Worm (Caenorhabditis elegans) whole organism, mixed stage, embryonic: ENCODE measurements around the gene C09E9.1.

Source experiments
- ces-1 ChIP-seq: fragments of 150-350 bp; optimal IDR thresholded peaks from 2 replicates; lab custom pipeline; 2014; ENCODE audit warnings: missing biosample characterization, missing genetic modification reagents, missing genetic modification characterization
- ham-2 ChIP-seq: fragments of 200-800 bp; sonication (Bioruptor generic); optimal IDR thresholded peaks from 2 replicates; lab custom pipeline; 2018; ENCODE audit warnings: mild to moderate bottlenecking, missing genetic modification characterization, missing compliant biosample characterization
- hlh-1 ChIP-seq: fragments of 150-350 bp; optimal IDR thresholded peaks from 2 replicates; lab custom pipeline; 2014; ENCODE audit warnings: missing biosample characterization, missing genetic modification reagents, missing genetic modification characterization
- lsy-2 ChIP-seq: fragments of 150-350 bp; optimal IDR thresholded peaks from 2 replicates; lab custom pipeline; 2014; ENCODE audit warnings: missing biosample characterization, missing genetic modification characterization
- mep-1 ChIP-seq: fragments of 150-350 bp; optimal IDR thresholded peaks from 2 replicates; lab custom pipeline; 2017; ENCODE audit warnings: missing biosample characterization, missing genetic modification reagents, missing genetic modification characterization, inconsistent platforms
- nhr-12 ChIP-seq: fragments of 150-350 bp; optimal IDR thresholded peaks from 2 replicates; lab custom pipeline; 2014; ENCODE audit warnings: missing biosample characterization, missing genetic modification characterization
- nhr-237 ChIP-seq: fragments of 150-350 bp; optimal IDR thresholded peaks from 2 replicates; lab custom pipeline; 2014; ENCODE audit warnings: missing biosample characterization, missing genetic modification characterization
- pha-4 ChIP-seq: fragments of 150-350 bp; optimal IDR thresholded peaks from 2 replicates; lab custom pipeline; 2018; ENCODE audit warnings: missing biosample characterization, missing genetic modification reagents, missing genetic modification characterization
- snpc-4 ChIP-seq: fragments of 150-350 bp; optimal IDR thresholded peaks from 2 replicates; lab custom pipeline; 2014; ENCODE audit warnings: missing biosample characterization, missing genetic modification characterization
- sptf-1 ChIP-seq: sonication (generic microtip); optimal IDR thresholded peaks from 2 replicates; lab custom pipeline; 2017; ENCODE audit warnings: mild to moderate bottlenecking, missing genetic modification characterization, moderate library complexity, missing compliant biosample characterization
- unc-62 ChIP-seq: fragments of 150-350 bp; optimal IDR thresholded peaks from 2 replicates; lab custom pipeline; 2014; ENCODE audit warnings: missing biosample characterization, missing genetic modification reagents, missing genetic modification characterization
- ztf-11 ChIP-seq: fragments of 150-350 bp; optimal IDR thresholded peaks from 2 replicates; lab custom pipeline; 2014; ENCODE audit warnings: missing biosample characterization, missing genetic modification characterization

- no peak for TF ChIP-seq mep-1 (tag; lab: Kevin White, UChicago)
- no peak for TF ChIP-seq nhr-12
- TF ChIP-seq snpc-4 = no peak
- no peak for TF ChIP-seq ztf-11 (tag; lab: Kevin White, UChicago)
- TF ChIP-seq ham-2 = no peak
- TF ChIP-seq ces-1 = no peak
- TF ChIP-seq sptf-1 (tag; lab: Kevin White, UChicago) = no peak
- no peak for TF ChIP-seq pha-4 (tag; lab: Kevin White, UChicago)
- no peak for TF ChIP-seq lsy-2
- no peak for TF ChIP-seq hlh-1
- TF ChIP-seq nhr-237 = no peak
- TF ChIP-seq unc-62 (GFP tag; lab: Kevin White, UChicago) = no peak
Observed at ce11 chrIV:1284877-1285276, 10.2 kb downstream of the C09E9.1 start.
